Fruit fly (Drosophila melanogaster) whole organism, prepupa: ENCODE results near the gene mRpL27.

Experiments used
- CG10669 ChIP-seq: fragments of 200-800 bp; sonication (Bioruptor generic); optimal IDR thresholded peaks from 3 replicates; lab custom pipeline; 2018; ENCODE audit warnings: missing biosample characterization, mild to moderate bottlenecking, missing genetic modification characterization, moderate library complexity
- CG1621 ChIP-seq: fragments of 200-800 bp; sonication (Bioruptor generic); optimal IDR thresholded peaks from 3 replicates; lab custom pipeline; 2018; ENCODE audit warnings: missing biosample characterization, mild to moderate bottlenecking, missing genetic modification characterization
- CG31627 ChIP-seq: fragments of 200-800 bp; sonication (Bioruptor generic); optimal IDR thresholded peaks from 3 replicates; lab custom pipeline; 2016; ENCODE audit warnings: missing biosample characterization, missing genetic modification characterization
- CG3919 ChIP-seq: fragments of 200-800 bp; sonication (Bioruptor generic); optimal IDR thresholded peaks from 3 replicates; lab custom pipeline; 2016; ENCODE audit warnings: missing biosample characterization, missing genetic modification characterization
- CG6808 ChIP-seq: fragments of 200-800 bp; sonication (Bioruptor generic); optimal IDR thresholded peaks from 3 replicates; lab custom pipeline; 2017; ENCODE audit warnings: missing biosample characterization, missing genetic modification characterization, mild to moderate bottlenecking, moderate library complexity, missing genetic modification reagents
- CG6854 ChIP-seq: fragments of 200-800 bp; sonication (Bioruptor generic); optimal IDR thresholded peaks from 2 replicates; lab custom pipeline; 2017; ENCODE audit warnings: missing biosample characterization, mild to moderate bottlenecking, missing genetic modification characterization
- CG8119 ChIP-seq: fragments of 200-800 bp; sonication (Bioruptor generic); IDR thresholded peaks from 3 replicates; pipeline ENCODE4 v1.3.6; 2022; ENCODE audit warnings: missing biosample characterization, missing genetic modification characterization
- CG8632 ChIP-seq: fragments of 200-800 bp; sonication (Bioruptor generic); optimal IDR thresholded peaks from 3 replicates; lab custom pipeline; 2016; ENCODE audit warnings: missing biosample characterization, missing genetic modification characterization
- Eip93F ChIP-seq: fragments of 200-800 bp; sonication (Bioruptor generic); optimal IDR thresholded peaks from 2 replicates; lab custom pipeline; 2016; ENCODE audit warnings: missing biosample characterization, mild to moderate bottlenecking, missing genetic modification characterization
- Lpt ChIP-seq: fragments of 200-800 bp; sonication (Bioruptor generic); optimal IDR thresholded peaks from 3 replicates; lab custom pipeline; 2016; ENCODE audit warnings: missing biosample characterization, missing genetic modification characterization
- OdsH ChIP-seq: fragments of 200-800 bp; sonication (Bioruptor generic); optimal IDR thresholded peaks from 3 replicates; lab custom pipeline; 2016; ENCODE audit warnings: missing biosample characterization, missing genetic modification characterization
- Sox14 ChIP-seq: fragments of 200-800 bp; sonication (Bioruptor generic); optimal IDR thresholded peaks from 3 replicates; lab custom pipeline; 2016; ENCODE audit warnings: missing biosample characterization, missing genetic modification characterization
- fkh ChIP-seq: fragments of 200-800 bp; sonication (Bioruptor generic); optimal IDR thresholded peaks from 3 replicates; lab custom pipeline; 2017; ENCODE audit warnings: missing biosample characterization, mild to moderate bottlenecking, missing genetic modification characterization, moderate library complexity

DNA sequence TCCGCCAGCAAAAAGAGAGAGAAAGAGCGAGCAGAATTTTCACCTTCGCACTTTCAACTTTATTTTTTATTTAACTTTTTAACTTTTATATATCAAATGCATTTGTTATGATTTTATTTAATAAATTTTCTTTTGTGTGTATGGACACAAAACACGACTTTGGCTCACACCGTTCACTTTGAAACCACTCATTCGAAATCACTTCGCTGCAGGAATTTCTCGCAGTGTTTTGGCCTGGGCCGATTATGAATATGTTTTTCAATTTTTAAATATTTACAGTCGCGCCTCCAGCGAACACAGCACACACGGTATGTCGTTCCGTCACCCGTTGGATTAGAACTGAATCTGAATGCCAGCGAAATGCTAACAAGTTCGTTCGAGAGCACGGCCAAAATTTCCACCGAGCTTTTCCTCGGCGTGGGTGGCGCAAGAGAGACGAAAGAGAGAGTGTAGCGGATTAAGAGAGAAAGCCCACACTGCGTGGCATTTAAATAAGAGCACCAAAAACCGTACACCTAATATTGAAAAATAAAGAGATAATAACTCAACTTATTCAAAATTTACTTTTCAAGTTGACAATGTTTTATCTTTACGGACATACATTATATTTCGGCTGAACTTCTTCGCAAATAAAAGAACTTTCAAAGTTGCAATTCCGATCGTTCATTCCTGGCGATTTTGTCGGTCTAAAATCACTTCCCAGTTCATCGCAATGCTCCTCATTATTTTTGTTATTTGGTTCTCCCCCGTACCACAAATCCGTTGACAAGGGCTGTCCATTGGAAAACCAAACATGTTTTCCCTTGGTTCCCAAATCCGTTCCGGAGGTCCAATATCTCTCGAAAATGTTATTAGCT, 18.3 kb downstream of the mRpL27 start, which contains the start of gene CG15431:
- no peak for TF ChIP-seq CG6854 (GFP tag; lab: Kevin White, UChicago)
- no peak for TF ChIP-seq CG31627 (GFP tag; lab: Kevin White, UChicago)
- TF ChIP-seq CG1621 = no peak
- TF ChIP-seq OdsH (GFP tag; lab: Kevin White, UChicago) = no peak
- TF ChIP-seq CG8119 = peak; percentile 47; the same call in 1 of the 3 replicates
- TF ChIP-seq fkh (GFP tag; lab: Kevin White, UChicago) = no peak
- no peak for TF ChIP-seq CG6808 (GFP tag; lab: Kevin White, UChicago)
- TF ChIP-seq Sox14 = no peak
- no peak for TF ChIP-seq Eip93F (GFP tag; lab: Kevin White, UChicago)
- no peak for TF ChIP-seq Lpt (GFP tag; lab: Kevin White, UChicago)
- no peak for TF ChIP-seq CG8632 (GFP tag; lab: Kevin White, UChicago)
- TF ChIP-seq CG3919 = no peak
- TF ChIP-seq CG10669 (GFP tag; lab: Kevin White, UChicago) = no peak
